Fruit fly (Drosophila melanogaster) whole organism, embryonic: Measurements from ENCODE around the gene CG6415.

Experiments used
- Awh ChIP-seq: fragments of 200-800 bp; sonication (Bioruptor generic); IDR thresholded peaks from 2 replicates; pipeline ENCODE4, ENCODE4 v1.3.6; 2022; ENCODE audit warnings: missing biosample characterization, missing genetic modification characterization
- Blimp-1 ChIP-seq: fragments of 200-800 bp; sonication (Bioruptor generic); optimal IDR thresholded peaks from 3 replicates; lab custom pipeline; 2018; ENCODE audit warnings: missing biosample characterization, missing genetic modification characterization, mild to moderate bottlenecking, moderate library complexity, missing genetic modification reagents
- CG1024 ChIP-seq: fragments of 200-800 bp; sonication (Bioruptor generic); IDR thresholded peaks from 2 replicates; pipeline ENCODE4 v1.3.6; 2022; ENCODE audit warnings: missing biosample characterization, missing genetic modification characterization
- CG11398 ChIP-seq: fragments of 200-800 bp; sonication (Bioruptor generic); optimal IDR thresholded peaks from 2 replicates; lab custom pipeline; 2016; ENCODE audit warnings: missing biosample characterization, missing genetic modification characterization
- CG15269 ChIP-seq: fragments of 200-800 bp; sonication (Bioruptor generic); optimal IDR thresholded peaks from 2 replicates; lab custom pipeline; 2018; ENCODE audit warnings: missing biosample characterization, mild to moderate bottlenecking, missing genetic modification characterization, moderate library complexity
- CG17385 ChIP-seq: fragments of 200-800 bp; sonication (Bioruptor generic); optimal IDR thresholded peaks from 3 replicates; lab custom pipeline; 2018; ENCODE audit warnings: missing biosample characterization, mild to moderate bottlenecking, missing genetic modification characterization
- CG17802 ChIP-seq: fragments of 200-800 bp; sonication (Bioruptor generic); optimal IDR thresholded peaks from 2 replicates; lab custom pipeline; 2018; ENCODE audit warnings: missing biosample characterization, mild to moderate bottlenecking, missing genetic modification characterization, moderate library complexity
- CG17912 ChIP-seq: fragments of 200-800 bp; sonication (Bioruptor generic); optimal IDR thresholded peaks from 2 replicates; lab custom pipeline; 2018; ENCODE audit warnings: missing biosample characterization, mild to moderate bottlenecking, missing genetic modification characterization
- CG1792 ChIP-seq: fragments of 200-800 bp; sonication (Bioruptor generic); optimal IDR thresholded peaks from 2 replicates; lab custom pipeline; 2016; ENCODE audit warnings: missing biosample characterization, missing genetic modification characterization
- CG32772 ChIP-seq: fragments of 200-800 bp; sonication (Bioruptor generic); IDR thresholded peaks from 2 replicates; pipeline ENCODE4 v1.3.6; 2022; ENCODE audit warnings: missing biosample characterization, missing genetic modification characterization
- CG33557 ChIP-seq: fragments of 200-800 bp; sonication (Bioruptor generic); optimal IDR thresholded peaks from 2 replicates; lab custom pipeline; 2019; ENCODE audit warnings: missing biosample characterization, mild to moderate bottlenecking, missing genetic modification characterization, moderate library complexity
- CG43689 ChIP-seq: fragments of 200-800 bp; sonication (Bioruptor generic); IDR thresholded peaks from 2 replicates; pipeline ENCODE4 v1.3.6; 2022; ENCODE audit warnings: missing biosample characterization, missing genetic modification characterization
- CG6689 ChIP-seq: fragments of 200-800 bp; sonication (Bioruptor generic); IDR thresholded peaks from 2 replicates; pipeline ENCODE4 v1.3.6; 2022; ENCODE audit warnings: missing biosample characterization, missing genetic modification characterization
- CG7271 ChIP-seq: fragments of 200-800 bp; sonication (Bioruptor generic); optimal IDR thresholded peaks from 2 replicates; lab custom pipeline; 2018; ENCODE audit warnings: missing biosample characterization, mild to moderate bottlenecking, missing genetic modification characterization, moderate library complexity
- CG8281 ChIP-seq: fragments of 200-800 bp; sonication (Bioruptor generic); optimal IDR thresholded peaks from 2 replicates; lab custom pipeline; 2018; ENCODE audit warnings: missing biosample characterization, mild to moderate bottlenecking, missing genetic modification characterization, moderate library complexity
- CG9609 ChIP-seq: fragments of 200-800 bp; sonication (Bioruptor generic); optimal IDR thresholded peaks from 3 replicates; lab custom pipeline; 2016; ENCODE audit warnings: missing biosample characterization, missing genetic modification characterization
- CTCF ChIP-seq: fragments of 200-800 bp; sonication (Bioruptor generic); optimal IDR thresholded peaks from 2 replicates; lab custom pipeline; 2017; ENCODE audit warnings: missing biosample characterization, mild to moderate bottlenecking, missing genetic modification characterization, moderate library complexity
- Dbx ChIP-seq: fragments of 200-800 bp; sonication (Bioruptor generic); IDR thresholded peaks from 3 replicates; pipeline ENCODE4 v1.3.6; 2022; ENCODE audit warnings: missing biosample characterization, missing genetic modification characterization
- Deaf1 ChIP-seq: fragments of 200-800 bp; optimal IDR thresholded peaks from 3 replicates; lab custom pipeline; 2019; ENCODE audit warnings: missing biosample characterization, mild to moderate bottlenecking, missing genetic modification characterization, moderate library complexity
- Dfd ChIP-seq, 2 experiments: fragments of >200 bp; optimal IDR thresholded peaks; 2 replicates each; lab custom pipeline; 2017; ENCODE audit warnings: missing biosample characterization in 2 of 2, missing genetic modification characterization in 2 of 2
- Dp ChIP-seq: fragments of 200-800 bp; sonication (Bioruptor generic); optimal IDR thresholded peaks from 2 replicates; lab custom pipeline; 2018; ENCODE audit warnings: missing biosample characterization, mild to moderate bottlenecking, missing genetic modification characterization, moderate library complexity
- Dref ChIP-seq: fragments of 200-800 bp; sonication (Bioruptor generic); IDR thresholded peaks from 2 replicates; pipeline ENCODE4 v1.3.6; 2022; ENCODE audit warnings: missing biosample characterization, missing genetic modification characterization
- Gsc ChIP-seq: fragments of 200-800 bp; sonication (Bioruptor generic); IDR thresholded peaks from 2 replicates; pipeline ENCODE4 v1.3.6; 2022; ENCODE audit warnings: missing biosample characterization, missing genetic modification characterization
- HLH4C ChIP-seq: fragments of 200-800 bp; sonication (Bioruptor generic); IDR thresholded peaks from 3 replicates; pipeline ENCODE4 v1.3.6; 2022; ENCODE audit warnings: missing biosample characterization, missing genetic modification characterization; ENCODE audit not compliant: partially characterized antibody
- Hr39 ChIP-seq: fragments of >200 bp; optimal IDR thresholded peaks from 2 replicates; lab custom pipeline; 2017
- Hr51 ChIP-seq, 2 experiments: fragments of 200-800 bp; sonication (Bioruptor generic); optimal IDR thresholded peaks; 2 replicates in 1 of 2; 3 replicates in 1 of 2; lab custom pipeline; 2016 to 2018; ENCODE audit warnings: missing biosample characterization in 2 of 2, missing genetic modification characterization in 2 of 2, mild to moderate bottlenecking in 1 of 2, moderate library complexity in 1 of 2
- Nf-YA ChIP-seq: fragments of 200-800 bp; sonication (Bioruptor generic); IDR thresholded peaks from 2 replicates; pipeline ENCODE4 v1.3.6; 2022; ENCODE audit warnings: missing biosample characterization, missing genetic modification characterization
- Oaz ChIP-seq: fragments of 200-800 bp; sonication (Bioruptor generic); IDR thresholded peaks from 2 replicates; pipeline ENCODE4 v1.3.6; 2022; ENCODE audit warnings: missing biosample characterization, missing genetic modification characterization
- Scr ChIP-seq: fragments of 200-800 bp; sonication (Bioruptor generic); IDR thresholded peaks from 2 replicates; pipeline ENCODE4 v1.3.6; 2022; ENCODE audit warnings: missing biosample characterization, missing genetic modification characterization; ENCODE audit not compliant: partially characterized antibody
- Vsx1 ChIP-seq: fragments of 200-800 bp; sonication (Bioruptor generic); optimal IDR thresholded peaks from 2 replicates; lab custom pipeline; 2017; ENCODE audit warnings: missing biosample characterization, mild to moderate bottlenecking, missing genetic modification characterization, missing genetic modification reagents
- amos ChIP-seq: fragments of 200-800 bp; sonication (Bioruptor generic); IDR thresholded peaks from 2 replicates; pipeline ENCODE4 v1.3.6; 2022; ENCODE audit warnings: missing biosample characterization, missing genetic modification characterization; ENCODE audit not compliant: partially characterized antibody
- cwo ChIP-seq: fragments of 200-800 bp; sonication (Bioruptor generic); optimal IDR thresholded peaks from 3 replicates; lab custom pipeline; 2017; ENCODE audit warnings: missing biosample characterization, missing genetic modification characterization, mild to moderate bottlenecking, moderate library complexity, missing genetic modification reagents
- danr ChIP-seq: fragments of 200-800 bp; sonication (Bioruptor generic); IDR thresholded peaks from 2 replicates; pipeline ENCODE4 v1.3.6; 2022; ENCODE audit warnings: missing biosample characterization, missing genetic modification characterization
- disco-r ChIP-seq: fragments of 200-800 bp; sonication (Bioruptor generic); optimal IDR thresholded peaks from 2 replicates; lab custom pipeline; 2016; ENCODE audit warnings: missing biosample characterization, missing genetic modification characterization
- dmrt99B ChIP-seq: fragments of 200-800 bp; sonication (Bioruptor generic); optimal IDR thresholded peaks from 2 replicates; lab custom pipeline; 2018; ENCODE audit warnings: missing biosample characterization, mild to moderate bottlenecking, missing genetic modification characterization, moderate library complexity
- eve ChIP-seq, 2 experiments: fragments of >200 bp; optimal IDR thresholded peaks; 2 replicates each; lab custom pipeline; 2017; ENCODE audit warnings: missing biosample characterization in 2 of 2, missing genetic modification characterization in 2 of 2
- eyg ChIP-seq: fragments of 200-800 bp; sonication (Bioruptor generic); optimal IDR thresholded peaks from 3 replicates; lab custom pipeline; 2016; ENCODE audit warnings: missing biosample characterization, missing genetic modification characterization
- gcm ChIP-seq: fragments of 200-800 bp; sonication (Bioruptor generic); optimal IDR thresholded peaks from 2 replicates; lab custom pipeline; 2019; ENCODE audit warnings: missing biosample characterization, mild to moderate bottlenecking, missing genetic modification characterization, moderate library complexity
- lbe ChIP-seq: fragments of 200-800 bp; sonication (Bioruptor generic); optimal IDR thresholded peaks from 2 replicates; lab custom pipeline; 2016; ENCODE audit warnings: missing biosample characterization, mild to moderate bottlenecking, missing genetic modification characterization
- lola ChIP-seq, 3 experiments: fragments of >200 bp in 2 of 3; fragments of 200-800 bp in 1 of 3; sonication (Bioruptor generic) in 1 of 3; optimal IDR thresholded peaks; 2 replicates each; lab custom pipeline; 2017 to 2019; ENCODE audit warnings: missing biosample characterization in 3 of 3, missing genetic modification characterization in 3 of 3, mild to moderate bottlenecking in 1 of 3, moderate library complexity in 1 of 3
- lov ChIP-seq, 2 experiments: fragments of 200-800 bp in 1 of 2; fragments of >200 bp in 1 of 2; sonication (Bioruptor generic) in 1 of 2; IDR thresholded peaks in 1 of 2; optimal IDR thresholded peaks in 1 of 2; 2 replicates in 1 of 2; 3 replicates in 1 of 2; pipeline versions ENCODE4 v1.3.6 to Lab custom; 2017 to 2022; ENCODE audit warnings: missing biosample characterization in 1 of 2, missing genetic modification characterization in 1 of 2
- pb ChIP-seq: fragments of 200-800 bp; sonication (Bioruptor generic); optimal IDR thresholded peaks from 3 replicates; lab custom pipeline; 2016; ENCODE audit warnings: missing biosample characterization, missing genetic modification characterization
- pita ChIP-seq: fragments of 200-800 bp; sonication (Bioruptor generic); optimal IDR thresholded peaks from 2 replicates; lab custom pipeline; 2017; ENCODE audit warnings: missing biosample characterization, mild to moderate bottlenecking, missing genetic modification characterization
- run ChIP-seq: fragments of 200-800 bp; sonication (Bioruptor generic); optimal IDR thresholded peaks from 3 replicates; lab custom pipeline; 2018; ENCODE audit warnings: missing biosample characterization, mild to moderate bottlenecking, missing genetic modification characterization
- scrt ChIP-seq: fragments of 200-800 bp; sonication (Bioruptor generic); optimal IDR thresholded peaks from 2 replicates; lab custom pipeline; 2018; ENCODE audit warnings: missing biosample characterization, mild to moderate bottlenecking, missing genetic modification characterization, moderate library complexity
- sim ChIP-seq: fragments of 200-800 bp; sonication (Bioruptor generic); IDR thresholded peaks from 2 replicates; pipeline ENCODE4 v1.3.6; 2022; ENCODE audit warnings: missing biosample characterization, missing genetic modification characterization
- slbo ChIP-seq: fragments of 200-800 bp; sonication (Bioruptor generic); IDR thresholded peaks from 2 replicates; pipeline ENCODE4 v1.3.6; 2022; ENCODE audit warnings: missing biosample characterization, missing genetic modification characterization
- ssp ChIP-seq: fragments of 200-800 bp; sonication (Bioruptor generic); IDR thresholded peaks from 2 replicates; pipeline ENCODE4 v1.3.6; 2022; ENCODE audit warnings: missing biosample characterization, missing genetic modification characterization
- stwl ChIP-seq: fragments of 200-800 bp; sonication (Bioruptor generic); optimal IDR thresholded peaks from 3 replicates; lab custom pipeline; 2018; ENCODE audit warnings: missing biosample characterization, mild to moderate bottlenecking, missing genetic modification characterization, moderate library complexity
- unpg ChIP-seq: fragments of 200-800 bp; sonication (Bioruptor generic); optimal IDR thresholded peaks from 3 replicates; lab custom pipeline; 2018; ENCODE audit warnings: missing biosample characterization, mild to moderate bottlenecking, missing genetic modification characterization, moderate library complexity

Gene CG6415

dm6 chr2L:10665603-10666002, 37.8 kb upstream of the CG6415 start (continued):
- no peak for TF ChIP-seq lbe
- TF ChIP-seq CG6689 (GFP tag; lab: Robert Waterston, UW), result peak; percentile 85
- peak; percentile 81 for TF ChIP-seq Oaz
- no peak for TF ChIP-seq lov (optimal IDR thresholded peaks at IDR 0.05; lab: Kevin White, UChicago)
- TF ChIP-seq lov (GFP tag; IDR thresholded peaks at IDR 0.05; lab: Robert Waterston, UW), result 0 out of 3 replicates have a peak, but pooled peaks have one; percentile 50
- peak; percentile 4 for TF ChIP-seq stwl (tag; lab: Kevin White, UChicago)
- peak; percentile 73 for TF ChIP-seq danr (GFP tag; lab: Robert Waterston, UW)
- peak; percentile 67 for TF ChIP-seq CG9609 (GFP tag; lab: Kevin White, UChicago)
- peak; percentile 54; the same call in 1 of the 2 replicates for TF ChIP-seq sim (GFP tag; lab: Robert Waterston, UW)
- no peak for TF ChIP-seq Dfd (GFP tag; optimal IDR thresholded peaks at IDR 0.05; lab: Kevin White, UChicago)
- TF ChIP-seq CG33557 (GFP tag; lab: Kevin White, UChicago), result no peak
- TF ChIP-seq eve (GFP tag; optimal IDR thresholded peaks at IDR 0.05; lab: Kevin White, UChicago), result peak in 1 of 2 experiments; percentile 86
- no peak for TF ChIP-seq Hr39 (lab: Kevin White, UChicago)
- no peak for TF ChIP-seq amos
- no peak for TF ChIP-seq Dp (GFP tag; lab: Kevin White, UChicago)
- peak; percentile 34 for TF ChIP-seq CG8281
- TF ChIP-seq scrt, result peak; percentile 51
- peak; percentile 70 for TF ChIP-seq pb
- TF ChIP-seq unpg, result peak; percentile 87
- TF ChIP-seq CG1024 (GFP tag; lab: Robert Waterston, UW), result peak; percentile 80
- TF ChIP-seq CG17802 (tag; lab: Kevin White, UChicago), result peak; percentile 43
- peak; percentile 77 for TF ChIP-seq ssp
- peak; percentile 88 for TF ChIP-seq CG15269 (tag; lab: Kevin White, UChicago)
- TF ChIP-seq Scr (GFP tag; lab: Robert Waterston, UW), result no peak
- TF ChIP-seq CG11398 (GFP tag; lab: Kevin White, UChicago), result peak; percentile 64
- TF ChIP-seq run, result peak; percentile 55
- peak; percentile 77 for TF ChIP-seq disco-r
- TF ChIP-seq dmrt99B (tag; lab: Kevin White, UChicago), result peak; percentile 87
- peak; percentile 36; the same call in 1 of the 2 replicates for TF ChIP-seq Gsc (GFP tag; lab: Robert Waterston, UW)
- peak; percentile 48 for TF ChIP-seq gcm
- peak; percentile 43 to 89 for TF ChIP-seq Hr51 (GFP tag; optimal IDR thresholded peaks at IDR 0.05; lab: Kevin White, UChicago)
- TF ChIP-seq Dbx (GFP tag; lab: Robert Waterston, UW), result peak; percentile 64; the same call in 1 of the 3 replicates
- peak; percentile 90 for TF ChIP-seq slbo (GFP tag; lab: Robert Waterston, UW)
- TF ChIP-seq CG17912 (GFP tag; lab: Kevin White, UChicago), result no peak
- TF ChIP-seq lola (GFP tag; optimal IDR thresholded peaks at IDR 0.05; lab: Kevin White, UChicago), result no peak
- TF ChIP-seq CG17385, result peak; percentile 76
- peak; percentile 69 for TF ChIP-seq cwo (GFP tag; lab: Kevin White, UChicago)
- peak; percentile 38 for TF ChIP-seq Vsx1 (GFP tag; lab: Kevin White, UChicago)
- peak; percentile 63 for TF ChIP-seq eyg
- no peak for TF ChIP-seq Dref (GFP tag; lab: Robert Waterston, UW)
- TF ChIP-seq CG1792, result peak; percentile 65
- TF ChIP-seq CG32772 (GFP tag; lab: Robert Waterston, UW), result peak; percentile 82
- TF ChIP-seq pita (GFP tag; lab: Kevin White, UChicago), result no peak
- TF ChIP-seq HLH4C (GFP tag; lab: Robert Waterston, UW), result no peak
- TF ChIP-seq Awh (GFP tag; lab: Robert Waterston, UW), result peak; percentile 92
- peak; percentile 85 for TF ChIP-seq CG43689 (GFP tag; lab: Robert Waterston, UW)
- peak; percentile 61 for TF ChIP-seq Blimp-1 (GFP tag; lab: Kevin White, UChicago)
- peak; percentile 3 for TF ChIP-seq Deaf1
- TF ChIP-seq CTCF (GFP tag; lab: Kevin White, UChicago), result no peak
- peak; percentile 78 for TF ChIP-seq Nf-YA (GFP tag; lab: Robert Waterston, UW)
- TF ChIP-seq CG7271, result peak; percentile 12
